Worm (Caenorhabditis elegans): ENCODE results near the gene Y71H2AR.2.
A peak's percentile ranks its signal among the peaks of the same experiment; 100 is the strongest.
"Not testable (repeated sequence)": the region's sequence is repeated elsewhere in the genome, so short reads cannot be mapped to it uniquely, and the experiment has no call there.

The Y71H2AR.2 gene

DNA sequence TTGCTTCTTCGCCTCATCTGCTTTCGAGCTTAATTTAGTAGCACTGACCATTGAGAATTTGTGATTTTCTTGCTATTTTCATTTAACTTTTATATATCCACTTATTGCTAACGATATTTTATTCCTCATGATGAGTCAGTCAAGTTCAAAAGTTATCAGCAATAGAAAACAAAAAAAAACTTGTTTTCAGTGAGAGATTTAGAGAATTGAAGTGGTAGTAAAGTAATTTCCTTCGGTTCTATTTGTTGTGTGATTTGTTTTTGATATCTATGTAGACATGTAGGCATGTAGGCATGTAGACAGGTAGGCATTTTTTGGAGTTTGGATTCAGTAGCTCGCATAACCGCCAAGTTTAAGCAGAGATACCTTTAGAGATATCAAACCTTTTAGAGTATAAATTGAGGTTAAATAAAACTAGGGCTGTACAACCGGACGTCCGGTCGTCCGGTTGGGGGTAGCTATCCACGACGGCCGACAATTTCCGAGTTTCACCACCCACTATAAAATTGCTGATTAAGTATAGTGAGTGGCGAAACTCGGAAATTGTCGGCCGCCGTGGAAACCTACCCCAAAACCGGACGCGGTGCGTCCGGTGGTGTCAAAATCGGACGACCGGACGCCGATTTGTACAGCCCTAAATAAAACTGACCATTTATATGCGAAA is at the start of gene Y71H2AR.2:
Gene Y71H2AR.2 (minus strand): TSS at position 51 of the 664 bp plus-strand sequence.
- TF ChIP-seq madf-6 (GFP tag; IDR thresholded peaks at IDR 0.05) (no peak), snpc-4 (GFP tag; optimal IDR thresholded peaks at IDR 0.05) (no peak), snpc-4 (tag; optimal IDR thresholded peaks at IDR 0.05) (peak in 2 of 4 experiments; percentile 60 to 81)

DNA sequence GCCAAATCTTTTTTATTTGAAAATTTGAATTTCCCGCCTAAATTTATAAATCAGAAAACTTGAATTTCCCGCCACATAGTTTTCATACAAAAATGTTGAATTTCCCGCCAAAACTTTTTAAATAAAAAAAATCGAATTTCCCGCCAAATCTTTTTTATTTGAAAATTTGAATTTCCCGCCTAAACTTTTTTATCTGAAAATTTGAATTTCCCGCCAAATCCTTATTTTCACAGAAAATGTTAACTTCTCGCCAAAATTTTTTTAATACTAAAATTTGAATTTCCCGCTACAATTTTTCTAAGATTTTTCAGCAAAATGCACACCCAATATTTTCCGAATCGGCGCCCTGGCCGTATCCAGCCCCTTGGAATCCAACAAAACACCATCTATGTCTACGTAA is 41.3 kb upstream of the Y71H2AR.2 start, which contains the start of gene F56F11.2:
Gene F56F11.2 (plus strand): TSS at position 301 of the 400 bp plus-strand sequence.
- TF ChIP-seq ets-4 (GFP tag; optimal IDR thresholded peaks at IDR 0.05); die-1 (tag; optimal IDR thresholded peaks at IDR 0.05); lin-35 (GFP tag; optimal IDR thresholded peaks at IDR 0.05): not testable (repeated sequence)

ce11 chrIII:2881117-2881516 is 40.4 kb upstream of the Y71H2AR.2 start:
- TF ChIP-seq cebp-1 (GFP tag; IDR thresholded peaks at IDR 0.05) (no peak), cebp-1 (tag; optimal IDR thresholded peaks at IDR 0.05) (peak; percentile 2), hmg-1.2 (GFP tag; IDR thresholded peaks at IDR 0.05) (peak; percentile 64; the same call in 1 of the 2 replicates), madf-10 (tag; optimal IDR thresholded peaks at IDR 0.05) (no peak)

DNA sequence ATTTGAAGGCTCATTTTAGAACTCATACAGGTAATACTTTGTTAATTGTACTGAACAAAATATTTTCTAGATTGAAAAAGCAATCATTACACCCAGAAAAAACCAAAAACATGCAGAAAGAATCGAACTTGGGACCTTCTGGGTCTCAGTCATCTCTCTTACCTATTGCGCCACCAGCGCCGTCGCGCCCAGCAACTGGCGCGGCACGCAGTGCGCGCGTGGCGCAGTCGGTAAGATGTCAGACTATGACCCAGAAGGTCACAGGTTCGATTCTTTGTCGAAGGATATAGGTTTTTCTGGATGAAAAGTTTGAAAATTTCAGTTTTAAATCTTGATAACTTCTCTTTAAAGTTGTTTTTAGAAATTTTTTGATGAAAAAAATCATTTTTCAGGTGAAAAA is 39.0 kb upstream of the Y71H2AR.2 start:
- TF ChIP-seq zfh-2 (GFP tag; conservative IDR thresholded peaks at IDR 0.05): peak; percentile 54; the same call in 1 of the 2 replicates
- no peak for TF ChIP-seq let-607 (tag; optimal IDR thresholded peaks at IDR 0.05)
- peak; percentile 40; the same call in 1 of the 2 replicates for TF ChIP-seq pbrm-1 (GFP tag; IDR thresholded peaks at IDR 0.05)
- TF ChIP-seq hmg-1.2 (GFP tag; IDR thresholded peaks at IDR 0.05): peak; percentile 19; the same call in 1 of the 2 replicates
- peak; percentile 33; the same call in 1 of the 2 replicates for TF ChIP-seq D2030.7 (GFP tag; IDR thresholded peaks at IDR 0.05)
- TF ChIP-seq dox-1 (GFP tag; IDR thresholded peaks at IDR 0.05): 0 out of 2 replicates have a peak, but pooled peaks have one; percentile 30
- TF ChIP-seq F33H1.4 (GFP tag; IDR thresholded peaks at IDR 0.05): peak; percentile 50
- TF ChIP-seq tbp1 (GFP tag; optimal IDR thresholded peaks at IDR 0.05): peak; percentile 47
- peak; percentile 19 for TF ChIP-seq lsl-1 (GFP tag; optimal IDR thresholded peaks at IDR 0.05)
- TF ChIP-seq rcor-1 (GFP tag; IDR thresholded peaks at IDR 0.05): peak; percentile 8; the same call in 1 of the 2 replicates
- no peak for TF ChIP-seq nhr-179 (tag; optimal IDR thresholded peaks at IDR 0.05)
- TF ChIP-seq ZK185.1 (tag; optimal IDR thresholded peaks at IDR 0.05; ENCODE audit: poor library complexity, severe bottlenecking): no peak
- TF ChIP-seq mcd-1 (GFP tag; IDR thresholded peaks at IDR 0.05): peak; percentile 43

DNA sequence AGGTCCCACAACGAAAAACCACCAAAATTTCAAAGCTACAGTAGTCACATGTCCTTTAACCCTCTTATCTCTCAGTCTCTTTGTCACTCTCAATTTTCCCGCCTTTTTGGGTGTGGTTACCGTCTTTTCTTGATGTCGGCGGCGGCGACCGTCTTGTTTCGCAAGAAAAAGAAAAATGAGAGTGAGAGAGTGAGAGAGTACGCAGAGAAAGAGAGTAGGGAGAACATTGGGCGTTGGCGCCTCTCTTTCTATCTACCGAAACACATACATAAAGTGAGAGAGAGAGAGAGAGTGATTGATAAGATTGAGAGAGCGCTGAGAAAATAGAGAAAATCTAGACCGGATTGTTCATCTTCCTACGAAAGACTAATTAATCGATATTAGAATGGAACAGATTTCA is 35.2 kb upstream of the Y71H2AR.2 start:
- TF ChIP-seq ztf-26 (tag; optimal IDR thresholded peaks at IDR 0.05) (peak; percentile 68), ceh-58 (GFP tag; IDR thresholded peaks at IDR 0.05) (no peak), atf-7 (tag; optimal IDR thresholded peaks at IDR 0.05) (peak; percentile 15), T26A5.8 (tag; optimal IDR thresholded peaks at IDR 0.05) (no peak), snpc-4 (GFP tag; optimal IDR thresholded peaks at IDR 0.05) (no peak), snpc-4 (tag; optimal IDR thresholded peaks at IDR 0.05) (peak; percentile 45 to 74 (median 48)), madf-10 (tag; optimal IDR thresholded peaks at IDR 0.05) (peak; percentile 46), let-607 (tag; optimal IDR thresholded peaks at IDR 0.05) (peak; percentile 23 to 41), nhr-80 (tag; optimal IDR thresholded peaks at IDR 0.05) (peak; percentile 97), ceh-91 (GFP tag; IDR thresholded peaks at IDR 0.05) (no peak), attf-5 (GFP tag; optimal IDR thresholded peaks at IDR 0.05) (peak; percentile 82), mcd-1 (GFP tag; IDR thresholded peaks at IDR 0.05) (peak; percentile 31), C06A6.2 (GFP tag; conservative IDR thresholded peaks at IDR 0.05) (peak; percentile 63), dox-1 (GFP tag; IDR thresholded peaks at IDR 0.05) (peak; percentile 75), nfyb-1 (GFP tag; IDR thresholded peaks at IDR 0.05) (no peak), F23B12.7 (tag; optimal IDR thresholded peaks at IDR 0.05; ENCODE audit: insufficient read depth) (peak; percentile 14), ccch-3 (GFP tag; optimal IDR thresholded peaks at IDR 0.05) (no peak), somi-1 (GFP tag; optimal IDR thresholded peaks at IDR 0.05) (peak; percentile 64), let-526 (GFP tag; IDR thresholded peaks at IDR 0.05) (no peak; the same call in 1 of the 2 replicates), snpc-1.1 (tag; optimal IDR thresholded peaks at IDR 0.05; ENCODE audit: insufficient read depth) (no peak), F39B2.1 (GFP tag; IDR thresholded peaks at IDR 0.05) (no peak), hrde-1 (tag; optimal IDR thresholded peaks at IDR 0.05; ENCODE audit: borderline replicate concordance) (no peak), sptf-2 (GFP tag; optimal IDR thresholded peaks at IDR 0.05) (peak; percentile 54)
